Worm (Caenorhabditis elegans) whole organism, mixed stage, embryonic: ENCODE results near the gene F42A9.11.

Source experiments
- M03D4.4 ChIP-seq: sonication (generic microtip); optimal IDR thresholded peaks from 2 replicates; lab custom pipeline; 2017; ENCODE audit warnings: mild to moderate bottlenecking, missing genetic modification characterization, missing compliant biosample characterization
- bed-3 ChIP-seq: fragments of 200-800 bp; sonication (Bioruptor generic); optimal IDR thresholded peaks from 3 replicates; lab custom pipeline; 2018; ENCODE audit warnings: mild to moderate bottlenecking, missing genetic modification characterization, moderate library complexity, missing compliant biosample characterization
- blmp-1 ChIP-seq: fragments of 150-350 bp; optimal IDR thresholded peaks from 2 replicates; lab custom pipeline; 2014; ENCODE audit warnings: missing biosample characterization, missing genetic modification characterization
- ceh-39 ChIP-seq: fragments of 150-350 bp; optimal IDR thresholded peaks from 2 replicates; lab custom pipeline; 2014; ENCODE audit warnings: missing biosample characterization, missing genetic modification characterization
- ceh-43 ChIP-seq: fragments of 200-800 bp; sonication (Bioruptor generic); optimal IDR thresholded peaks from 2 replicates; lab custom pipeline; 2018; ENCODE audit warnings: mild to moderate bottlenecking, missing genetic modification characterization, moderate library complexity, missing compliant biosample characterization
- ceh-83 ChIP-seq: fragments of 200-800 bp; sonication (Bioruptor generic); optimal IDR thresholded peaks from 2 replicates; lab custom pipeline; 2018; ENCODE audit warnings: mild to moderate bottlenecking, missing genetic modification characterization, missing compliant biosample characterization
- ces-1 ChIP-seq: fragments of 150-350 bp; optimal IDR thresholded peaks from 2 replicates; lab custom pipeline; 2014; ENCODE audit warnings: missing biosample characterization, missing genetic modification reagents, missing genetic modification characterization
- cnd-1 ChIP-seq: fragments of 200-800 bp; sonication (Bioruptor generic); optimal IDR thresholded peaks from 2 replicates; lab custom pipeline; 2018; ENCODE audit warnings: mild to moderate bottlenecking, missing genetic modification characterization, missing compliant biosample characterization
- drap-1 ChIP-seq: fragments of 200-800 bp; sonication (Bioruptor generic); optimal IDR thresholded peaks from 3 replicates; lab custom pipeline; 2018; ENCODE audit warnings: mild to moderate bottlenecking, missing genetic modification characterization, missing compliant biosample characterization
- elt-1 ChIP-seq: sonication (generic microtip); optimal IDR thresholded peaks from 2 replicates; lab custom pipeline; 2017; ENCODE audit warnings: missing genetic modification characterization, mild to moderate bottlenecking, missing compliant biosample characterization, antibody characterized with exemption, moderate library complexity, borderline replicate concordance; ENCODE audit not compliant: insufficient read depth
- flh-1 ChIP-seq: fragments of 200-800 bp; sonication (Bioruptor generic); optimal IDR thresholded peaks from 2 replicates; lab custom pipeline; 2018; ENCODE audit warnings: mild to moderate bottlenecking, missing genetic modification characterization, moderate library complexity, missing compliant biosample characterization
- ham-2 ChIP-seq: fragments of 200-800 bp; sonication (Bioruptor generic); optimal IDR thresholded peaks from 2 replicates; lab custom pipeline; 2018; ENCODE audit warnings: mild to moderate bottlenecking, missing genetic modification characterization, missing compliant biosample characterization
- hlh-1 ChIP-seq: fragments of 150-350 bp; optimal IDR thresholded peaks from 2 replicates; lab custom pipeline; 2014; ENCODE audit warnings: missing biosample characterization, missing genetic modification reagents, missing genetic modification characterization
- lin-13 ChIP-seq: fragments of 150-350 bp; optimal IDR thresholded peaks from 2 replicates; lab custom pipeline; 2014; ENCODE audit warnings: missing biosample characterization, missing genetic modification characterization
- lin-32 ChIP-seq: fragments of 200-800 bp; sonication (Bioruptor generic); optimal IDR thresholded peaks from 2 replicates; lab custom pipeline; 2018; ENCODE audit warnings: mild to moderate bottlenecking, missing genetic modification characterization, missing compliant biosample characterization
- lsy-2 ChIP-seq: fragments of 150-350 bp; optimal IDR thresholded peaks from 2 replicates; lab custom pipeline; 2014; ENCODE audit warnings: missing biosample characterization, missing genetic modification characterization
- mab-5 ChIP-seq: fragments of 150-350 bp; optimal IDR thresholded peaks from 2 replicates; lab custom pipeline; 2014; ENCODE audit warnings: missing biosample characterization, missing genetic modification characterization
- mep-1 ChIP-seq: fragments of 150-350 bp; optimal IDR thresholded peaks from 2 replicates; lab custom pipeline; 2017; ENCODE audit warnings: missing biosample characterization, missing genetic modification reagents, missing genetic modification characterization, inconsistent platforms
- nhr-12 ChIP-seq: fragments of 150-350 bp; optimal IDR thresholded peaks from 2 replicates; lab custom pipeline; 2014; ENCODE audit warnings: missing biosample characterization, missing genetic modification characterization
- nhr-2 ChIP-seq: fragments of 150-350 bp; optimal IDR thresholded peaks from 2 replicates; lab custom pipeline; 2014; ENCODE audit warnings: missing biosample characterization, missing genetic modification characterization
- pha-4 ChIP-seq: fragments of 150-350 bp; optimal IDR thresholded peaks from 2 replicates; lab custom pipeline; 2018; ENCODE audit warnings: missing biosample characterization, missing genetic modification reagents, missing genetic modification characterization
- sem-2 ChIP-seq: fragments of 200-800 bp; sonication (Bioruptor generic); optimal IDR thresholded peaks from 2 replicates; lab custom pipeline; 2018; ENCODE audit warnings: mild to moderate bottlenecking, missing genetic modification characterization, missing compliant biosample characterization
- snpc-4 ChIP-seq: fragments of 150-350 bp; optimal IDR thresholded peaks from 2 replicates; lab custom pipeline; 2014; ENCODE audit warnings: missing biosample characterization, missing genetic modification characterization
- sptf-1 ChIP-seq: sonication (generic microtip); optimal IDR thresholded peaks from 2 replicates; lab custom pipeline; 2017; ENCODE audit warnings: mild to moderate bottlenecking, missing genetic modification characterization, moderate library complexity, missing compliant biosample characterization
- tbx-8 ChIP-seq: fragments of 200-800 bp; sonication (Bioruptor generic); optimal IDR thresholded peaks from 2 replicates; lab custom pipeline; 2018; ENCODE audit warnings: mild to moderate bottlenecking, missing genetic modification characterization, moderate library complexity, missing compliant biosample characterization
- unc-120 ChIP-seq: sonication (generic microtip); optimal IDR thresholded peaks from 2 replicates; lab custom pipeline; 2017; ENCODE audit warnings: missing genetic modification characterization, missing compliant biosample characterization; ENCODE audit not compliant: poor library complexity, severe bottlenecking
- unc-62 ChIP-seq: fragments of 150-350 bp; optimal IDR thresholded peaks from 2 replicates; lab custom pipeline; 2014; ENCODE audit warnings: missing biosample characterization, missing genetic modification reagents, missing genetic modification characterization
- zip-8 ChIP-seq: fragments of 150-350 bp; optimal IDR thresholded peaks from 2 replicates; lab custom pipeline; 2014; ENCODE audit warnings: missing biosample characterization, missing genetic modification characterization
- ztf-11 ChIP-seq: fragments of 150-350 bp; optimal IDR thresholded peaks from 2 replicates; lab custom pipeline; 2014; ENCODE audit warnings: missing biosample characterization, missing genetic modification characterization

The F42A9.11 gene

DNA sequence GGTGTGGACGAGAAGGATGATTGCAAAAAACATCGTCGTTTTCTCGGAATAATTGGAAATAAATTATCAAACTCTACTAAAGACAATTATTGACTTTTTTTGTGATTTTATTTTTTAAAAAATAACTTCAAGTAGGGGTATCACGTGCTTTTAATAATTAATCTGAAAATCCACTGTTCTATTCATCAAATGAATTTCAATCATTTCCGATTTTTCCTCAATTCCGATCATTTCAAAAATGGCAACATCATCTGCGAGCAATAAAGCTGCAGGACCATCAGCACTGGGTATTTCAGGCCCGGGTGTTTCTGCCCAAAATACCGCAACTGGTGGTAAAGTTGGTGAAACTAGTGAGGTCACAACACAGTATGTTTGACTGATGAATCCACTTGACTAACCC, 10.4 kb upstream of the F42A9.11 start, which contains the start of the genes F42A9.7 and F42A9.3:
TSS of gene F42A9.7 (minus strand) at position 101 of the 400 bp plus-strand sequence.
TSS of gene F42A9.3 (plus strand) at position 214 of the 400 bp plus-strand sequence.
- TF ChIP-seq zip-8 (no peak), sem-2 (GFP tag; lab: Kevin White, UChicago) (no peak), ceh-39 (no peak), tbx-8 (GFP tag; lab: Kevin White, UChicago) (no peak), sptf-1 (tag; lab: Kevin White, UChicago) (no peak), drap-1 (GFP tag; lab: Kevin White, UChicago) (no peak), ceh-83 (GFP tag; lab: Kevin White, UChicago) (no peak), lin-13 (tag; lab: Kevin White, UChicago) (no peak), mab-5 (tag; lab: Kevin White, UChicago) (no peak), lin-32 (GFP tag; lab: Kevin White, UChicago) (no peak), ces-1 (no peak)

DNA sequence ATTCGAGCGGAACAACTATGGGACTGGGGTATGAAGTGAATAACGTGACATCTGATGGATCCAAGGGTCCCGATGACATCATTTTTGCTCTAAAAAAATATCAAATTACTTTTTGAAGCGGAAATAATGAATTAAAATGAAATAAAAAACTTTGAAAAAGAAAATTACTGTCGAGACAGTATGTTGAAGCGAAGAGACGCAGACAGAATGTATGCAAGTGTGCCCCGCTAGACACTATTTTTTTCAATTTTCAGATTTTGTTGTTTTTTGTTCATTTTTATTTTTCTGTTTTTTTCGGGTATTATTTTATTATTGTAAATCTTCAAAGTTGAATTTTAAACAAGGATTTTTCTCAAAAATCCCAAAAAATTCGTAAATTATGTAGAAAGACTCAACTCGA, 8.7 kb upstream of the F42A9.11 start, which contains the start of gene F42A9.8:
TSS of gene F42A9.8 (minus strand) at position 88 of the 400 bp plus-strand sequence.
- peak; percentile 55 for TF ChIP-seq mep-1 (tag; lab: Kevin White, UChicago)
- TF ChIP-seq hlh-1 (tag; lab: Kevin White, UChicago): no peak
- no peak for TF ChIP-seq flh-1 (GFP tag; lab: Kevin White, UChicago)
- no peak for TF ChIP-seq ham-2 (GFP tag; lab: Kevin White, UChicago)

DNA sequence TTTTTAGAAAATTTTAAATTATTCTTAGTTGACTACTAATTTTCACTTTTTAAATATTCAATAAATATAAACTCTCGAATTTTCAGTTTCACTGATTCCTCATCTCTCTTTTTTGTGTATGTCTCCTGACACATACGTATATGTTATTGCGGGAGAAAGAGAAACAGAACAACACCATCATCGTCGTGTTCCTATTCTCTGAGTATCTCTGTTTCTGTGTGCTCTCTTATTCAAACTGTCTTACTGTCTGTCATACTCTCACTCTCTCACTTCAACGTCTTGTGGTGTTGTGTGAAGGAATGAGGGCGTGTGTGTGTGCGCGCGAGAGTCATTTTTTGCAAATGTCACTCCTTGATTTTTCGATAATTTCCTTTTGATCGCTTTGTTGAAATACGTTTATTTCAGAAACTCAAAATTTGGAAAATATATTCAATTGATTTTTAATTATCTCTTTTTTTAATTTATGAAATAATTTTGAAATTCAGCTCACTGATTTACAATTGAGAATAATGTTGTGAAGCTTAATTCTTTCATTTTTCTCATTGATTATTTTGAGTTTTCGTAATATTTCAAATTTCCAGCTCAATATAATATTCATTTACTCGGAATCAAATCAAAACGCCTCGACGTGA, 7.2 kb upstream of the F42A9.11 start, which contains the start of gene lin-49:
TSS of gene lin-49 (plus strand) at position 582 of the 632 bp plus-strand sequence.
- TF ChIP-seq pha-4 (tag; lab: Kevin White, UChicago) (peak; percentile 46), mep-1 (tag; lab: Kevin White, UChicago) (peak; percentile 34), ces-1 (peak; percentile 49), M03D4.4 (tag; lab: Kevin White, UChicago) (no peak), ceh-39 (peak; percentile 17), ham-2 (GFP tag; lab: Kevin White, UChicago) (no peak)

- TF ChIP-seq snpc-4 (tag; lab: Kevin White, UChicago): no peak
- TF ChIP-seq elt-1 (tag; lab: Kevin White, UChicago): no peak
- no peak for TF ChIP-seq nhr-12 (tag; lab: Kevin White, UChicago)
- no peak for TF ChIP-seq drap-1 (GFP tag; lab: Kevin White, UChicago)
- no peak for TF ChIP-seq blmp-1 (tag; lab: Kevin White, UChicago)
- no peak for TF ChIP-seq ceh-39
- no peak for TF ChIP-seq nhr-2
- TF ChIP-seq M03D4.4 (tag; lab: Kevin White, UChicago): no peak
- TF ChIP-seq unc-120 (tag; lab: Kevin White, UChicago): no peak
- TF ChIP-seq bed-3 (GFP tag; lab: Kevin White, UChicago): no peak
- no peak for TF ChIP-seq lin-13 (tag; lab: Kevin White, UChicago)
- no peak for TF ChIP-seq pha-4 (tag; lab: Kevin White, UChicago)
- TF ChIP-seq flh-1 (GFP tag; lab: Kevin White, UChicago): no peak
- TF ChIP-seq sem-2 (GFP tag; lab: Kevin White, UChicago): no peak
- TF ChIP-seq ztf-11 (tag; lab: Kevin White, UChicago): no peak
Measured at ce11 chrIV:8625730-8626129, 1.7 kb upstream of the F42A9.11 start.

- no peak for TF ChIP-seq flh-1 (GFP tag; lab: Kevin White, UChicago)
- TF ChIP-seq hlh-1 (tag; lab: Kevin White, UChicago): no peak
- peak; percentile 78 for TF ChIP-seq ces-1
- no peak for TF ChIP-seq drap-1 (GFP tag; lab: Kevin White, UChicago)
- TF ChIP-seq, all 35 proteins: peak for 1
Measured at ce11 chrIV:8626294-8626693, 1.1 kb upstream of the F42A9.11 start.

DNA sequence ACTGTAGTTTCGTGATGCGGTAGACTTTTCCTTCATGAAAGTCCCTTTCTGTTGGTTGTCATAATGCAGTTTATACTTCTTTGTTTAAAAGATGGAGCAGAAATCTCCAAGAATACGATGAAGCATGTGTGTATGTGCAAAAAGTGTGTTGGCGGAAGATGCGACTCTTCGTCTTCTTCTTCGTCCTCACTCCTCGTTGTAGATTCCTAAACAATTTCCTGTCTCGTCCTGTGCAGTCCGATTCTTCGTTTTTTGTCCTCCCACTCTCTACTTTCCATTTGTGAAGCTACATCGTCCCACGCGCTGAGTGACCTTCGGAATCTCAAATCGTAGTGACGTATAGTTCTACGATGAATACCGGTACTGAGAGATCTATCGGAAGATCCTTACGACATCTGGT, 825 bp downstream of the F42A9.11 start:
- TF ChIP-seq lsy-2 (tag; lab: Kevin White, UChicago) (no peak), pha-4 (tag; lab: Kevin White, UChicago) (no peak), sem-2 (GFP tag; lab: Kevin White, UChicago) (no peak), ztf-11 (tag; lab: Kevin White, UChicago) (no peak), unc-62 (no peak), cnd-1 (tag; lab: Kevin White, UChicago) (no peak), drap-1 (GFP tag; lab: Kevin White, UChicago) (no peak), mep-1 (tag; lab: Kevin White, UChicago) (no peak), mab-5 (tag; lab: Kevin White, UChicago) (no peak), ceh-43 (GFP tag; lab: Kevin White, UChicago) (no peak), zip-8 (no peak), hlh-1 (tag; lab: Kevin White, UChicago) (no peak), nhr-2 (no peak), nhr-12 (tag; lab: Kevin White, UChicago) (no peak), tbx-8 (GFP tag; lab: Kevin White, UChicago) (no peak), bed-3 (GFP tag; lab: Kevin White, UChicago) (no peak)
